Fruit fly (Drosophila melanogaster): Measurements from ENCODE around the gene CG13386.
A peak's percentile ranks its signal among the peaks of the same experiment; 100 is the strongest.

Gene CG13386

DNA sequence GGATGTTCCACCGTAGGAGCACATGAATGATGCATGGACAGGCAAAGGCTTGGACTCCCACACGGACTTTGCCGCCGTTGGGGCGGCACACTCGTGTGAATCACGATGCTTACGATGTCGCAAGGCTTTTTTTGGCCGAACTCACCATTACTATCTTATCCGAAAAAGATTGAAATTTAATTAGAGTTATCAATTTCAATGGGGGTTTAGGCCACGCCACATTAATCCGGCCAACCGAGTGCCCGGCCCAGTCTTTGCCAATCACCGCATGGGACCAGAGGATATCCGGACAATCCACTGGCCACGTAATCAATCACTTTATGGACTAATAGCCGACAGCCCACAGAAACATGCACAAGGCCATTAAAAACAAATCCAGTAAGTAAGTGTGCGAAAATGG lies 26.6 kb upstream of the CG13386 start:
- TF ChIP-seq vri (GFP tag; optimal IDR thresholded peaks at IDR 0.05) = peak; percentile 6
- no peak for TF ChIP-seq CG6276 (GFP tag; optimal IDR thresholded peaks at IDR 0.05)

DNA sequence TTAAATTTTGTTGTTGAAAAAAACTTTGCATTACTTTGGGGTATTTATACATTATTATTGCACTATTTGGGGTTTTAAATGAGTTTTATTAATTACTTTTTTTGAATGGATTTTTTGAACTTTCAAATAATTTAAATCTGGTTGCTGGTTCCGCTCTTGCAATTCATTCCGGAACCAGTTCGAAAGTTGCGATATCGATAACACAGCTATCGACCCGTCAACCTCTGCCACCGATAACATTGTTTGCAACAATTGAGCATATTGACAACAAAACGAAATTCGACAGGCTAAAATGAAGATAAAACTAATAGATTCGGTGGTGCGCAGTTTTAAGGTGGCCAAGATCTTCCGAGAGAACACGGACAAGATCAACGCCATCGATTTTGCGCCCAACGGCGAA lies 24.6 kb upstream of the CG13386 start, which contains the start of gene Wdr82:
Wdr82 (plus strand) TSS at position 227 of the 400 bp plus-strand sequence.
- TF ChIP-seq Eip78C (GFP tag) (peak; percentile 3), CG9139 (GFP tag; optimal IDR thresholded peaks at IDR 0.05) (no peak), CG16779 (tag; optimal IDR thresholded peaks at IDR 0.05) (no peak), Blimp-1 (GFP tag; optimal IDR thresholded peaks at IDR 0.05) (no peak), Sox102F (GFP tag; optimal IDR thresholded peaks at IDR 0.05) (no peak), dsx (GFP tag; optimal IDR thresholded peaks at IDR 0.05; ENCODE audit: poor library complexity, severe bottlenecking) (peak; percentile 70), eg (GFP tag; IDR thresholded peaks at IDR 0.05) (no peak), svp (GFP tag) (peak; percentile 82), Ets21C (GFP tag; optimal IDR thresholded peaks at IDR 0.05) (no peak), CG10631 (GFP tag; optimal IDR thresholded peaks at IDR 0.05) (no peak), dac (GFP tag; optimal IDR thresholded peaks at IDR 0.05) (no peak)

DNA sequence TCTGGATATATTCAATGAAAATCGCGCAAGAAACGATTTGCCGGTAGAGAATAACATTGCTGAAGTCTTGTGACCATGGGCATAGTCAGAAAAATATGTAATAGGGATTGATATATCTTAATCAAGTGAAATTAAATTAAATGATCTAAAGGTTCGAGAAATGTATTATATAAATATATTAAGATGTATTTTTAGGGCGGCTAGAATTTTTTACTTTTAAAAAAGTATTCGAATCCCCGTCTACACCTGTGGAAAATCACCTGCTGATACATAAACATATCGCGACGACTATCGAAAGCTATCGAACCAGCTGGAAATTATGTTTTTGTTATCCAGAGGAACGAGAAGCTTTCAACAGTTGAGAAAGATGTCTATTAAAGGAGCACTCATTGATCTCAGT lies 22.1 kb upstream of the CG13386 start, which contains the start of the genes CG13390 and CG17294:
CG13390 (minus strand) TSS at position 81 of the 400 bp plus-strand sequence.
CG17294 (plus strand) TSS at position 319 of the 400 bp plus-strand sequence.
- TF ChIP-seq CG10631 (GFP tag; optimal IDR thresholded peaks at IDR 0.05) = peak; percentile 100
- TF ChIP-seq Lpt (GFP tag; optimal IDR thresholded peaks at IDR 0.05) = peak; percentile 99
- peak; percentile 100 for TF ChIP-seq svp (GFP tag)
- TF ChIP-seq achi (GFP tag; optimal IDR thresholded peaks at IDR 0.05) = peak; percentile 99
- TF ChIP-seq CG4318 (GFP tag; optimal IDR thresholded peaks at IDR 0.05) = peak; percentile 98
- peak; percentile 99 for TF ChIP-seq CG34406 (GFP tag; optimal IDR thresholded peaks at IDR 0.05)
- TF ChIP-seq CG8119 (GFP tag; IDR thresholded peaks at IDR 0.05) = peak; percentile 100
- peak; percentile 99 for TF ChIP-seq CG6792 (GFP tag; optimal IDR thresholded peaks at IDR 0.05)
- peak; percentile 99 for TF ChIP-seq Ets96B (tag; optimal IDR thresholded peaks at IDR 0.05)
- TF ChIP-seq Met (GFP tag; optimal IDR thresholded peaks at IDR 0.05) = peak; percentile 99
- TF ChIP-seq Smox (GFP tag; optimal IDR thresholded peaks at IDR 0.05) = peak; percentile 99
- peak; percentile 99 for TF ChIP-seq CG11902 (GFP tag; optimal IDR thresholded peaks at IDR 0.05)
- TF ChIP-seq Sox14 (GFP tag; optimal IDR thresholded peaks at IDR 0.05) = peak; percentile 98
- TF ChIP-seq Sox15 (GFP tag; optimal IDR thresholded peaks at IDR 0.05) = peak; percentile 98
- TF ChIP-seq CG6808 (GFP tag; optimal IDR thresholded peaks at IDR 0.05) = peak; percentile 99
- peak; percentile 99 for TF ChIP-seq CG32006 (GFP tag; optimal IDR thresholded peaks at IDR 0.05)
- TF ChIP-seq fkh (GFP tag; optimal IDR thresholded peaks at IDR 0.05) = peak; percentile 95
- TF ChIP-seq CG1621 (tag; optimal IDR thresholded peaks at IDR 0.05) = peak; percentile 98
- TF ChIP-seq net (GFP tag; optimal IDR thresholded peaks at IDR 0.05) = peak; percentile 99
- TF ChIP-seq CG3919 (GFP tag; optimal IDR thresholded peaks at IDR 0.05) = peak; percentile 100
- TF ChIP-seq CG15336 (GFP tag; IDR thresholded peaks at IDR 0.05) = peak; percentile 100
- peak; percentile 99 to 100 for TF ChIP-seq ss (GFP tag; optimal IDR thresholded peaks at IDR 0.05)
- peak; percentile 99 for TF ChIP-seq pdm3 (GFP tag; optimal IDR thresholded peaks at IDR 0.05)
- peak; percentile 99 for TF ChIP-seq Sox102F (GFP tag; optimal IDR thresholded peaks at IDR 0.05)
- peak; percentile 45 for TF ChIP-seq Hr38 (GFP tag; optimal IDR thresholded peaks at IDR 0.05)
- peak; percentile 99 for TF ChIP-seq Hr4 (GFP tag; optimal IDR thresholded peaks at IDR 0.05)
- peak; percentile 99 for TF ChIP-seq OdsH (GFP tag; optimal IDR thresholded peaks at IDR 0.05)
- TF ChIP-seq CG8632 (GFP tag; optimal IDR thresholded peaks at IDR 0.05) = peak; percentile 100
- peak; percentile 100 for TF ChIP-seq eg (GFP tag; IDR thresholded peaks at IDR 0.05)
- peak; percentile 99 for TF ChIP-seq dsx (GFP tag; optimal IDR thresholded peaks at IDR 0.05; ENCODE audit: poor library complexity, severe bottlenecking)
- TF ChIP-seq spab (GFP tag; optimal IDR thresholded peaks at IDR 0.05) = peak; percentile 99
- peak; percentile 98 for TF ChIP-seq fd59A (GFP tag; optimal IDR thresholded peaks at IDR 0.05)
- peak; percentile 99 for TF ChIP-seq Eip93F (GFP tag; optimal IDR thresholded peaks at IDR 0.05)
- peak; percentile 100 for TF ChIP-seq CG6163 (GFP tag; IDR thresholded peaks at IDR 0.05)
- TF ChIP-seq acj6 (GFP tag; optimal IDR thresholded peaks at IDR 0.05) = peak; percentile 100
- TF ChIP-seq Hr39 (GFP tag; optimal IDR thresholded peaks at IDR 0.05) = peak; percentile 97
- peak; percentile 99 for TF ChIP-seq CG6276 (GFP tag; optimal IDR thresholded peaks at IDR 0.05)
- TF ChIP-seq CG11762 (GFP tag; optimal IDR thresholded peaks at IDR 0.05; ENCODE audit: insufficient read depth) = peak; percentile 99
- peak; percentile 97 for TF ChIP-seq vri (GFP tag; optimal IDR thresholded peaks at IDR 0.05)
- peak; percentile 97 for TF ChIP-seq dac (GFP tag; optimal IDR thresholded peaks at IDR 0.05)
- peak; percentile 98 for TF ChIP-seq Blimp-1 (GFP tag; optimal IDR thresholded peaks at IDR 0.05)
- TF ChIP-seq CG16779 (tag; optimal IDR thresholded peaks at IDR 0.05) = peak; percentile 98
- peak; percentile 96 for TF ChIP-seq Ets21C (GFP tag; optimal IDR thresholded peaks at IDR 0.05)
- TF ChIP-seq CG11294 (GFP tag; IDR thresholded peaks at IDR 0.05) = peak; percentile 99
